Fruit fly (Drosophila melanogaster) whole organism, wandering third instar larva: ENCODE results near the gene jumu.

Source experiments
- Abd-B ChIP-seq: fragments of >200 bp; optimal IDR thresholded peaks from 2 replicates; lab custom pipeline; 2017; ENCODE audit warnings: missing biosample characterization, missing genetic modification characterization
- CG32264 ChIP-seq: fragments of 200-800 bp; sonication (Bioruptor generic); optimal IDR thresholded peaks from 2 replicates; lab custom pipeline; 2016; ENCODE audit warnings: missing biosample characterization, missing genetic modification characterization
- CG9705 ChIP-seq: fragments of 200-800 bp; sonication (Bioruptor generic); optimal IDR thresholded peaks from 2 replicates; lab custom pipeline; 2018; ENCODE audit warnings: missing biosample characterization, mild to moderate bottlenecking, missing genetic modification characterization
- CrebA ChIP-seq: fragments of 200-800 bp; sonication (Bioruptor generic); optimal IDR thresholded peaks from 2 replicates; lab custom pipeline; 2016; ENCODE audit warnings: missing biosample characterization, mild to moderate bottlenecking, missing genetic modification characterization, borderline replicate concordance
- Dfd ChIP-seq: fragments of >200 bp; optimal IDR thresholded peaks from 2 replicates; lab custom pipeline; 2017; ENCODE audit warnings: missing biosample characterization, missing genetic modification characterization
- Dif ChIP-seq: fragments of 200-275, 200-300 bp; sonication (Bioruptor generic); optimal IDR thresholded peaks from 2 replicates; lab custom pipeline; 2018; ENCODE audit warnings: missing biosample characterization, missing genetic modification characterization; ENCODE audit not compliant: partially characterized antibody
- GATAd ChIP-seq: sonication (Bioruptor generic); optimal IDR thresholded peaks from 2 replicates; lab custom pipeline; 2016; ENCODE audit warnings: missing biosample characterization, missing genetic modification characterization
- HLH106 ChIP-seq: fragments of 200-800 bp; optimal IDR thresholded peaks from 3 replicates; lab custom pipeline; 2019; ENCODE audit warnings: missing biosample characterization, mild to moderate bottlenecking, missing genetic modification characterization, moderate library complexity
- Hnf4 ChIP-seq: fragments of 200-800 bp; sonication (Bioruptor generic); optimal IDR thresholded peaks from 2 replicates; lab custom pipeline; 2016; ENCODE audit warnings: missing biosample characterization, mild to moderate bottlenecking, missing genetic modification characterization
- Hr78 ChIP-seq: fragments of >200 bp; optimal IDR thresholded peaks from 2 replicates; lab custom pipeline; 2017; ENCODE audit warnings: missing biosample characterization, missing genetic modification characterization
- Hr83 ChIP-seq: fragments of 200-300 bp; sonication (Bioruptor generic); optimal IDR thresholded peaks from 2 replicates; lab custom pipeline; 2016; ENCODE audit warnings: missing biosample characterization, mild to moderate bottlenecking, missing genetic modification characterization, moderate library complexity; ENCODE audit not compliant: poor library complexity, severe bottlenecking
- Jra ChIP-seq: sonication (Bioruptor generic); optimal IDR thresholded peaks from 2 replicates; lab custom pipeline; 2016; ENCODE audit warnings: missing biosample characterization, missing genetic modification characterization
- Mio ChIP-seq: sonication (Bioruptor generic); optimal IDR thresholded peaks from 2 replicates; lab custom pipeline; 2016; ENCODE audit warnings: missing biosample characterization, missing genetic modification characterization
- Myc ChIP-seq: fragments of >200 bp; optimal IDR thresholded peaks from 2 replicates; lab custom pipeline; 2017
- N ChIP-seq: fragments of >200 bp; optimal IDR thresholded peaks from 2 replicates; lab custom pipeline; 2018; ENCODE audit warnings: missing biosample characterization, missing external identifiers, missing genetic modification characterization
- OdsH ChIP-seq: fragments of 200-800 bp; sonication (Bioruptor generic); optimal IDR thresholded peaks from 2 replicates; lab custom pipeline; 2016; ENCODE audit warnings: missing biosample characterization, mild to moderate bottlenecking, missing genetic modification characterization
- Rel ChIP-seq, 2 experiments: fragments of 200-800 bp; sonication (Bioruptor generic) in 1 of 2; optimal IDR thresholded peaks; 2 replicates in 1 of 2; 3 replicates in 1 of 2; lab custom pipeline; 2016 to 2019; ENCODE audit warnings: mild to moderate bottlenecking in 2 of 2, missing biosample characterization in 2 of 2, missing genetic modification characterization in 2 of 2, moderate library complexity in 1 of 2
- Sp1 ChIP-seq: fragments of 200-800 bp; sonication (Bioruptor generic); optimal IDR thresholded peaks from 3 replicates; lab custom pipeline; 2019; ENCODE audit warnings: missing biosample characterization, mild to moderate bottlenecking, missing genetic modification characterization, moderate library complexity
- Vsx2 ChIP-seq: fragments of 200-300, 225-300 bp; sonication (Bioruptor generic); optimal IDR thresholded peaks from 2 replicates; lab custom pipeline; 2018; ENCODE audit warnings: missing biosample characterization, missing genetic modification characterization; ENCODE audit not compliant: partially characterized antibody
- br ChIP-seq: fragments of 200-800 bp; sonication (Bioruptor generic); optimal IDR thresholded peaks from 2 replicates; lab custom pipeline; 2016; ENCODE audit warnings: missing biosample characterization, missing genetic modification characterization
- brk ChIP-seq: fragments of 200-800 bp; sonication (Bioruptor generic); optimal IDR thresholded peaks from 2 replicates; lab custom pipeline; 2016; ENCODE audit warnings: missing biosample characterization, mild to moderate bottlenecking, missing genetic modification characterization
- dl ChIP-seq, 2 experiments: fragments of 175-275, 200-275 bp in 1 of 2; fragments of 200-275 bp in 1 of 2; sonication (Bioruptor generic); optimal IDR thresholded peaks; lab custom pipeline; 2018; ENCODE audit warnings: mild to moderate bottlenecking in 2 of 2, missing biosample characterization in 2 of 2, missing genetic modification characterization in 2 of 2, moderate library complexity in 2 of 2; ENCODE audit not compliant: partially characterized antibody in 2 of 2, insufficient read depth in 1 of 2
- dmrt93B ChIP-seq: fragments of 200-800 bp; sonication (Bioruptor generic); optimal IDR thresholded peaks from 2 replicates; lab custom pipeline; 2018; ENCODE audit warnings: missing biosample characterization, mild to moderate bottlenecking, missing genetic modification characterization
- dsf ChIP-seq: sonication (Bioruptor generic); optimal IDR thresholded peaks from 2 replicates; lab custom pipeline; 2016; ENCODE audit warnings: missing biosample characterization, missing genetic modification characterization, borderline replicate concordance
- ey ChIP-seq: fragments of 200-800 bp; sonication (Bioruptor generic); optimal IDR thresholded peaks from 2 replicates; lab custom pipeline; 2016; ENCODE audit warnings: missing biosample characterization, missing genetic modification characterization
- foxo ChIP-seq, 2 experiments: fragments of 200-800 bp; sonication (Bioruptor generic); optimal IDR thresholded peaks; 2 replicates in 1 of 2; 3 replicates in 1 of 2; lab custom pipeline; 2016 to 2017; ENCODE audit warnings: missing biosample characterization in 2 of 2, missing genetic modification characterization in 2 of 2
- fru ChIP-seq: fragments of 200-800 bp; sonication (Bioruptor generic); optimal IDR thresholded peaks from 3 replicates; lab custom pipeline; 2016; ENCODE audit warnings: missing biosample characterization, mild to moderate bottlenecking, missing genetic modification characterization
- h ChIP-seq: fragments of 200-800 bp; sonication (Bioruptor generic); optimal IDR thresholded peaks from 3 replicates; lab custom pipeline; 2016; ENCODE audit warnings: missing biosample characterization, mild to moderate bottlenecking, missing genetic modification characterization
- jim ChIP-seq: fragments of 175-275, 200-325 bp; sonication (Bioruptor generic); optimal IDR thresholded peaks from 2 replicates; lab custom pipeline; 2016; ENCODE audit warnings: missing biosample characterization, mild to moderate bottlenecking, missing genetic modification characterization
- lola ChIP-seq: fragments of >200 bp; optimal IDR thresholded peaks from 2 replicates; lab custom pipeline; 2017; ENCODE audit warnings: missing biosample characterization, missing genetic modification characterization
- pan ChIP-seq: fragments of >200 bp; optimal IDR thresholded peaks from 2 replicates; lab custom pipeline; 2017
- psq ChIP-seq: fragments of 200-800 bp; sonication (Bioruptor generic); optimal IDR thresholded peaks from 3 replicates; lab custom pipeline; 2017; ENCODE audit warnings: missing biosample characterization, mild to moderate bottlenecking, missing genetic modification characterization, moderate library complexity
- rgr ChIP-seq: fragments of 200-800 bp; sonication (Bioruptor generic); optimal IDR thresholded peaks from 3 replicates; lab custom pipeline; 2016; ENCODE audit warnings: missing biosample characterization, mild to moderate bottlenecking, missing genetic modification characterization
- sage ChIP-seq: fragments of 200-800 bp; sonication (Bioruptor generic); optimal IDR thresholded peaks from 2 replicates; lab custom pipeline; 2016; ENCODE audit warnings: missing biosample characterization, mild to moderate bottlenecking, missing genetic modification characterization
- sv ChIP-seq: fragments of 200-800 bp; sonication (Bioruptor generic); optimal IDR thresholded peaks from 3 replicates; lab custom pipeline; 2016; ENCODE audit warnings: missing biosample characterization, missing genetic modification characterization
- tai ChIP-seq: sonication (Bioruptor generic); optimal IDR thresholded peaks from 2 replicates; lab custom pipeline; 2016; ENCODE audit warnings: missing biosample characterization, missing genetic modification characterization
- usp ChIP-seq: fragments of >200 bp; optimal IDR thresholded peaks from 2 replicates; lab custom pipeline; 2017; ENCODE audit warnings: missing biosample characterization, missing genetic modification characterization
- woc ChIP-seq: sonication (Bioruptor generic); optimal IDR thresholded peaks from 2 replicates; lab custom pipeline; 2016; ENCODE audit warnings: missing biosample characterization, mild to moderate bottlenecking, missing genetic modification characterization

jumu gene

dm6 chr3R:10350741-10351629 lies 1.0 kb downstream of the jumu start:
- TF ChIP-seq Hnf4 (GFP tag; lab: Kevin White, UChicago) (peak; percentile 64), CrebA (GFP tag; lab: Kevin White, UChicago) (no peak), psq (GFP tag; lab: Kevin White, UChicago) (peak; percentile 68), ey (GFP tag; lab: Kevin White, UChicago) (peak; percentile 86), dsf (peak; percentile 6), tai (GFP tag; lab: Kevin White, UChicago) (peak; percentile 68), usp (GFP tag; lab: Kevin White, UChicago) (no peak), dmrt93B (GFP tag; lab: Kevin White, UChicago) (peak; percentile 69), foxo (GFP tag; optimal IDR thresholded peaks at IDR 0.05; lab: Kevin White, UChicago) (peak; percentile 67 to 87), Abd-B (no peak), rgr (peak; percentile 82), N (GFP tag; lab: Kevin White, UChicago) (no peak), fru (GFP tag; lab: Kevin White, UChicago) (peak; percentile 82), Dif (no peak), GATAd (GFP tag; lab: Kevin White, UChicago) (no peak), OdsH (GFP tag; lab: Kevin White, UChicago) (peak; percentile 83), sv (GFP tag; lab: Kevin White, UChicago) (peak; percentile 73), HLH106 (tag; lab: Kevin White, UChicago) (peak; percentile 84), CG9705 (GFP tag; lab: Kevin White, UChicago) (peak; percentile 15), lola (GFP tag; lab: Kevin White, UChicago) (no peak), h (GFP tag; lab: Kevin White, UChicago) (peak; percentile 87), Rel (GFP tag; optimal IDR thresholded peaks at IDR 0.05; lab: Kevin White, UChicago) (peak; percentile 72), Rel (tag; optimal IDR thresholded peaks at IDR 0.05; lab: Kevin White, UChicago) (peak; percentile 38), Mio (no peak), Vsx2 (GFP tag; lab: Kevin White, UChicago) (no peak), brk (peak; percentile 22), Jra (GFP tag; lab: Kevin White, UChicago) (peak; percentile 31), woc (peak; percentile 66), dl (GFP tag; optimal IDR thresholded peaks at IDR 0.05; lab: Kevin White, UChicago; ENCODE audit: insufficient read depth in 1 of 2, partially characterized antibody in 2 of 2) (no peak), br (peak; percentile 82), Dfd (no peak), pan (lab: Kevin White, UChicago) (no peak), sage (GFP tag; lab: Kevin White, UChicago) (peak; percentile 61), CG32264 (peak; percentile 66), Hr78 (no peak), jim (no peak), Hr83 (GFP tag; lab: Kevin White, UChicago) (peak; percentile 36), Sp1 (GFP tag; lab: Kevin White, UChicago) (peak; percentile 80), Myc (lab: Kevin White, UChicago) (peak; percentile 94)

- TF ChIP-seq Mio, result no peak
- no peak for TF ChIP-seq woc
- peak; percentile 76 for TF ChIP-seq sage (GFP tag; lab: Kevin White, UChicago)
- no peak for TF ChIP-seq Jra (GFP tag; lab: Kevin White, UChicago)
- TF ChIP-seq Hnf4 (GFP tag; lab: Kevin White, UChicago), result peak; percentile 19
- no peak for TF ChIP-seq lola (GFP tag; lab: Kevin White, UChicago)
- TF ChIP-seq Hr83 (GFP tag; lab: Kevin White, UChicago), result no peak
- TF ChIP-seq CG9705 (GFP tag; lab: Kevin White, UChicago), result peak; percentile 65
- TF ChIP-seq foxo (GFP tag; optimal IDR thresholded peaks at IDR 0.05; lab: Kevin White, UChicago), result peak in 1 of 2 experiments; percentile 68
- TF ChIP-seq CrebA (GFP tag; lab: Kevin White, UChicago), result peak; percentile 87
- TF ChIP-seq Abd-B, result no peak
- no peak for TF ChIP-seq Dfd
- TF ChIP-seq Dif, result no peak
- peak; percentile 72 for TF ChIP-seq psq (GFP tag; lab: Kevin White, UChicago)
- no peak for TF ChIP-seq rgr
- TF ChIP-seq pan (lab: Kevin White, UChicago), result no peak
- TF ChIP-seq N (GFP tag; lab: Kevin White, UChicago), result no peak
- TF ChIP-seq fru (GFP tag; lab: Kevin White, UChicago), result no peak
- peak; percentile 93 for TF ChIP-seq Sp1 (GFP tag; lab: Kevin White, UChicago)
- TF ChIP-seq Hr78, result no peak
- no peak for TF ChIP-seq ey (GFP tag; lab: Kevin White, UChicago)
- TF ChIP-seq CG32264, result peak; percentile 22
- no peak for TF ChIP-seq br
- peak; percentile 81 for TF ChIP-seq Rel (GFP tag; optimal IDR thresholded peaks at IDR 0.05; lab: Kevin White, UChicago)
- TF ChIP-seq Rel (tag; optimal IDR thresholded peaks at IDR 0.05; lab: Kevin White, UChicago), result peak; percentile 81
- TF ChIP-seq jim, result peak; percentile 55
Observed at dm6 chr3R:10351960-10352458, 2.0 kb downstream of the jumu start.
